Worm (Caenorhabditis elegans) whole organism, L1 larva: ENCODE measurements around the gene old-2.

Experiments
- C04F5.9 ChIP-seq: sonication (generic microtip); optimal IDR thresholded peaks from 2 replicates; lab custom pipeline; 2016; ENCODE audit warnings: missing genetic modification characterization, missing compliant biosample characterization
- C16A3.4 ChIP-seq: fragments of 150-350 bp; optimal IDR thresholded peaks from 2 replicates; lab custom pipeline; 2014; ENCODE audit warnings: missing biosample characterization, missing genetic modification characterization
- aly-2 ChIP-seq: fragments of 150-350 bp; optimal IDR thresholded peaks from 2 replicates; lab custom pipeline; 2014; ENCODE audit warnings: missing biosample characterization, missing genetic modification characterization
- blmp-1 ChIP-seq: fragments of 150-350 bp; optimal IDR thresholded peaks from 2 replicates; lab custom pipeline; 2014; ENCODE audit warnings: missing biosample characterization, missing genetic modification characterization
- ceh-63 ChIP-seq: fragments of 200-800 bp; sonication (Bioruptor generic); optimal IDR thresholded peaks from 2 replicates; lab custom pipeline; 2018; ENCODE audit warnings: mild to moderate bottlenecking, missing genetic modification characterization, missing compliant biosample characterization
- ceh-88 ChIP-seq: fragments of 200-800 bp; sonication (Bioruptor generic); IDR thresholded peaks from 2 replicates; pipeline ENCODE4 v1.3.6; 2022; ENCODE audit warnings: missing genetic modification characterization, missing compliant biosample characterization
- elt-2 ChIP-seq: sonication (generic microtip); optimal IDR thresholded peaks from 2 replicates; lab custom pipeline; 2016; ENCODE audit warnings: missing genetic modification characterization, mild to moderate bottlenecking, inconsistent platforms, missing compliant biosample characterization, missing genetic modification reagents
- elt-3 ChIP-seq, 6 experiments: fragments of 150-350 bp in 1 of 6; sonication (generic microtip); optimal IDR thresholded peaks; 2 replicates each; lab custom pipeline; 2017 to 2018; ENCODE audit warnings: missing biosample characterization in 6 of 6, missing genetic modification characterization in 6 of 6, inconsistent platforms in 1 of 6
- fkh-10 ChIP-seq: sonication (generic microtip); optimal IDR thresholded peaks from 2 replicates; lab custom pipeline; 2017; ENCODE audit warnings: missing biosample characterization, missing genetic modification reagents, missing genetic modification characterization
- fos-1 ChIP-seq: fragments of 150-350 bp; optimal IDR thresholded peaks from 2 replicates; lab custom pipeline; 2014; ENCODE audit warnings: missing biosample characterization, missing genetic modification characterization
- grh-1 ChIP-seq: fragments of 200-800 bp; sonication (Bioruptor generic); IDR thresholded peaks from 2 replicates; pipeline ENCODE4 v1.3.6; 2022; ENCODE audit warnings: missing genetic modification reagents, missing genetic modification characterization, missing compliant biosample characterization
- hlh-4 ChIP-seq: sonication (generic microtip); optimal IDR thresholded peaks from 2 replicates; lab custom pipeline; 2016; ENCODE audit warnings: mild to moderate bottlenecking, missing genetic modification characterization, missing compliant biosample characterization
- irx-1 ChIP-seq: sonication (generic microtip); optimal IDR thresholded peaks from 2 replicates; lab custom pipeline; 2016; ENCODE audit warnings: missing genetic modification characterization, missing compliant biosample characterization
- lin-14 ChIP-seq: fragments of 200-800 bp; sonication (Bioruptor generic); optimal IDR thresholded peaks from 2 replicates; lab custom pipeline; 2018; ENCODE audit warnings: mild to moderate bottlenecking, missing genetic modification characterization, moderate library complexity, missing compliant biosample characterization
- lsy-2 ChIP-seq, 2 experiments: fragments of 150-350 bp; optimal IDR thresholded peaks; 2 replicates each; lab custom pipeline; 2014; ENCODE audit warnings: missing biosample characterization in 2 of 2, missing genetic modification characterization in 2 of 2
- mdl-1 ChIP-seq, 2 experiments: fragments of 150-350 bp; optimal IDR thresholded peaks; 2 replicates each; lab custom pipeline; 2014 to 2017; ENCODE audit warnings: missing biosample characterization in 2 of 2, missing genetic modification characterization in 2 of 2, inconsistent platforms in 1 of 2
- nhr-11 ChIP-seq: fragments of 150-350 bp; optimal IDR thresholded peaks from 2 replicates; lab custom pipeline; 2014; ENCODE audit warnings: missing biosample characterization, missing genetic modification characterization
- nhr-19 ChIP-seq: fragments of 200-800 bp; sonication (Bioruptor generic); conservative IDR thresholded peaks from 2 replicates; pipeline ENCODE4 v1.3.6; 2022; ENCODE audit warnings: missing genetic modification characterization, missing compliant biosample characterization
- nhr-237 ChIP-seq: fragments of 150-350 bp; optimal IDR thresholded peaks from 2 replicates; lab custom pipeline; 2014; ENCODE audit warnings: missing biosample characterization, missing genetic modification characterization
- nhr-28 ChIP-seq: fragments of 150-350 bp; optimal IDR thresholded peaks from 2 replicates; lab custom pipeline; 2014; ENCODE audit warnings: missing biosample characterization, missing genetic modification characterization
- nhr-84 ChIP-seq: sonication (generic microtip); optimal IDR thresholded peaks from 2 replicates; lab custom pipeline; 2017; ENCODE audit warnings: missing biosample characterization, missing genetic modification characterization
- nhr-85 ChIP-seq: sonication (generic microtip); peaks from one replicate; lab custom pipeline; 2016; ENCODE audit warnings: missing genetic modification characterization, inconsistent platforms, missing compliant biosample characterization
- nhr-90 ChIP-seq: sonication (generic microtip); optimal IDR thresholded peaks from 2 replicates; lab custom pipeline; 2016; ENCODE audit warnings: mild to moderate bottlenecking, missing genetic modification characterization, missing compliant biosample characterization; ENCODE audit not compliant: poor library complexity
- pax-3 ChIP-seq: fragments of 200-800 bp; sonication (Bioruptor generic); optimal IDR thresholded peaks from 2 replicates; lab custom pipeline; 2018; ENCODE audit warnings: mild to moderate bottlenecking, missing genetic modification characterization, moderate library complexity, missing compliant biosample characterization
- pqm-1 ChIP-seq: sonication (generic microtip); optimal IDR thresholded peaks from 3 replicates; lab custom pipeline; 2017; ENCODE audit warnings: missing biosample characterization, missing genetic modification characterization
- rnt-1 ChIP-seq: sonication (generic microtip); optimal IDR thresholded peaks from 2 replicates; lab custom pipeline; 2016; ENCODE audit warnings: mild to moderate bottlenecking, missing genetic modification characterization, moderate library complexity, missing compliant biosample characterization
- snpc-4 ChIP-seq: fragments of 150-350 bp; optimal IDR thresholded peaks from 2 replicates; lab custom pipeline; 2014; ENCODE audit warnings: missing biosample characterization, missing genetic modification characterization
- sup-37 ChIP-seq: fragments of 200-800 bp; sonication (Bioruptor generic); optimal IDR thresholded peaks from 2 replicates; lab custom pipeline; 2018; ENCODE audit warnings: mild to moderate bottlenecking, missing genetic modification characterization, missing compliant biosample characterization
- swsn-7 ChIP-seq: sonication (generic microtip); optimal IDR thresholded peaks from 2 replicates; lab custom pipeline; 2016; ENCODE audit warnings: missing genetic modification characterization, missing compliant biosample characterization
- tlp-1 ChIP-seq: fragments of 150-350 bp; optimal IDR thresholded peaks from 2 replicates; lab custom pipeline; 2014; ENCODE audit warnings: missing biosample characterization, missing genetic modification characterization
- unc-130 ChIP-seq: fragments of 150-350 bp; optimal IDR thresholded peaks from 2 replicates; lab custom pipeline; 2017; ENCODE audit warnings: missing biosample characterization, missing genetic modification characterization, inconsistent platforms
- unc-30 ChIP-seq: sonication (generic microtip); optimal IDR thresholded peaks from 2 replicates; lab custom pipeline; 2017; ENCODE audit warnings: missing biosample characterization, missing genetic modification characterization
- unc-98 ChIP-seq: fragments of 200-800 bp; sonication (Bioruptor generic); IDR thresholded peaks from 2 replicates; pipeline ENCODE4 v1.3.6; 2022; ENCODE audit warnings: missing genetic modification characterization, missing compliant biosample characterization
- vab-15 ChIP-seq: sonication (generic microtip); optimal IDR thresholded peaks from 2 replicates; lab custom pipeline; 2017; ENCODE audit warnings: missing genotype, mild to moderate bottlenecking, missing genetic modification characterization, missing compliant biosample characterization
- ztf-11 ChIP-seq, 2 experiments: sonication (generic microtip); optimal IDR thresholded peaks; 2 replicates each; lab custom pipeline; 2016 to 2017; ENCODE audit warnings: missing genetic modification characterization in 2 of 2, missing biosample characterization in 1 of 2, missing compliant biosample characterization in 1 of 2
- ztf-4 ChIP-seq: fragments of 150-350 bp; optimal IDR thresholded peaks from 2 replicates; lab custom pipeline; 2014; ENCODE audit warnings: missing biosample characterization, missing genetic modification characterization

old-2 gene

ce11 chrII:9888549-9888948 is 39.2 kb upstream of the old-2 start:
- TF ChIP-seq lsy-2 (tag; optimal IDR thresholded peaks at IDR 0.05; lab: Kevin White, UChicago): no peak
- no peak for TF ChIP-seq irx-1 (tag; lab: Kevin White, UChicago)
- no peak for TF ChIP-seq nhr-84
- TF ChIP-seq C04F5.9 (tag; lab: Kevin White, UChicago): no peak
- TF ChIP-seq ztf-11 (tag; optimal IDR thresholded peaks at IDR 0.05; lab: Kevin White, UChicago): no peak
- TF ChIP-seq hlh-4 (tag; lab: Kevin White, UChicago): no peak

DNA sequence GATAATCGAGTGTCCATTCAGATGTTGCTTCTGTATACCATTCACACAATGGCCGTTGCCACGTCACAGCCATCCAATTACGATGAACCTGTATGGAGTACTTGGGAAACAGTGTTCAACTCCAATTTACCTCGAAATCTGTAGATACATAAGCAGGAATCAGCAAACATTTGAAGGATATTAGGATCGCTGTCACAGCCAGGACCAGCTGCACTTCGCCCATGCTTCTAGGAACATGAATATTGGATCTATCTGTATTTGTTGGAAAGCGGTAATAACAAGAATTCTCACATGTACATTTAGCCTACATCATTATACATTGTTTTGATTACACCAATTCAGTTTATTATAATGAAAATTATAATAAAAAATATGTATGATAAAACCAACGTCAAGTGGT is 36.8 kb upstream of the old-2 start, which contains the start of gene algn-8:
Gene algn-8, minus strand, starts transcription at position 227 of the 400 bp plus-strand sequence.
- TF ChIP-seq ceh-88 (no peak), unc-98 (GFP tag; lab: Robert Waterston, UW) (no peak), lin-14 (GFP tag; lab: Kevin White, UChicago) (no peak), nhr-237 (no peak), C04F5.9 (tag; lab: Kevin White, UChicago) (no peak), C16A3.4 (tag; lab: Kevin White, UChicago) (no peak), tlp-1 (tag; lab: Kevin White, UChicago) (no peak), fos-1 (tag; lab: Kevin White, UChicago) (no peak)

ce11 chrII:9880826-9881225 is 31.4 kb upstream of the old-2 start, which contains the start of gene C08H9.15:
Gene C08H9.15, plus strand, starts transcription at chrII:9881193.
- TF ChIP-seq nhr-11 (tag; lab: Kevin White, UChicago) (no peak), pax-3 (no peak), pqm-1 (tag; lab: Kevin White, UChicago) (no peak), rnt-1 (tag; lab: Kevin White, UChicago) (no peak), vab-15 (tag; lab: Kevin White, UChicago) (no peak), tlp-1 (tag; lab: Kevin White, UChicago) (no peak), blmp-1 (tag; lab: Kevin White, UChicago) (peak; percentile 85), ceh-63 (GFP tag; lab: Kevin White, UChicago) (no peak), nhr-19 (no peak), elt-3 (tag; optimal IDR thresholded peaks at IDR 0.05; lab: Kevin White, UChicago) (peak in 4 of 6 experiments; percentile 16 to 64 (median 45)), swsn-7 (no peak), nhr-28 (no peak), lsy-2 (tag; optimal IDR thresholded peaks at IDR 0.05; lab: Kevin White, UChicago) (no peak), fkh-10 (GFP tag; lab: Kevin White, UChicago) (no peak), elt-2 (no peak), ztf-4 (tag; lab: Kevin White, UChicago) (no peak), nhr-90 (tag; lab: Kevin White, UChicago) (no peak), grh-1 (GFP tag; lab: Robert Waterston, UW) (no peak), sup-37 (GFP tag; lab: Kevin White, UChicago) (no peak), lin-14 (GFP tag; lab: Kevin White, UChicago) (no peak), nhr-85 (peak; percentile 61), unc-130 (tag; lab: Kevin White, UChicago) (no peak)

ce11 chrII:9879815-9880214 is 30.4 kb upstream of the old-2 start:
- TF ChIP-seq aly-2 (tag; lab: Kevin White, UChicago) (no peak), fkh-10 (GFP tag; lab: Kevin White, UChicago) (no peak), blmp-1 (tag; lab: Kevin White, UChicago) (peak; percentile 97)
- TF ChIP-seq, all 84 proteins: peak for 1

ce11 chrII:9874508-9875229 is 25.3 kb upstream of the old-2 start, which contains the start of the genes chil-2 and ctsa-3.2:
Gene chil-2, minus strand, starts transcription at chrII:9874608.
Gene ctsa-3.2, plus strand, starts transcription at chrII:9875179.
- TF ChIP-seq mdl-1 (tag; optimal IDR thresholded peaks at IDR 0.05; lab: Kevin White, UChicago): no peak
- no peak for TF ChIP-seq snpc-4 (tag; lab: Kevin White, UChicago)
- TF ChIP-seq unc-30 (tag; lab: Kevin White, UChicago): no peak
